Fruit fly (Drosophila melanogaster) whole organism, embryonic: ENCODE measurements around the gene CG8034.

Experiments used
- B-H2 ChIP-seq: fragments of 200-800 bp; sonication (Bioruptor generic); optimal IDR thresholded peaks from 2 replicates; lab custom pipeline; 2018; ENCODE audit warnings: missing biosample characterization, mild to moderate bottlenecking, missing genetic modification characterization
- Bdp1 ChIP-seq: fragments of 200-800 bp; sonication (Bioruptor generic); optimal IDR thresholded peaks from 3 replicates; lab custom pipeline; 2016; ENCODE audit warnings: missing biosample characterization, missing genetic modification characterization
- CG11696 ChIP-seq: fragments of 200-800 bp; sonication (Bioruptor generic); IDR thresholded peaks from 2 replicates; pipeline ENCODE4 v1.3.6; 2022; ENCODE audit warnings: missing biosample characterization, missing genetic modification characterization
- CG15011 ChIP-seq: fragments of 200-800 bp; sonication (Bioruptor generic); optimal IDR thresholded peaks from 3 replicates; lab custom pipeline; 2018; ENCODE audit warnings: missing biosample characterization, mild to moderate bottlenecking, missing genetic modification characterization
- CG17328 ChIP-seq: fragments of 200-800 bp; sonication (Bioruptor generic); IDR thresholded peaks from 2 replicates; pipeline ENCODE4 v1.3.6; 2022; ENCODE audit warnings: missing biosample characterization, missing genetic modification characterization
- CG17361 ChIP-seq: fragments of 200-800 bp; sonication (Bioruptor generic); IDR thresholded peaks from 3 replicates; pipeline ENCODE4 v1.3.6; 2022; ENCODE audit warnings: missing biosample characterization, missing genetic modification characterization
- CG1832 ChIP-seq: fragments of 200-800 bp; sonication (Bioruptor generic); optimal IDR thresholded peaks from 2 replicates; lab custom pipeline; 2017; ENCODE audit warnings: missing biosample characterization, mild to moderate bottlenecking, missing genetic modification characterization, inconsistent platforms
- CG18476 ChIP-seq: fragments of 200-800 bp; sonication (Bioruptor generic); optimal IDR thresholded peaks from 2 replicates; lab custom pipeline; 2016; ENCODE audit warnings: missing biosample characterization, mild to moderate bottlenecking, missing genetic modification characterization
- CG31441 ChIP-seq: fragments of 200-800 bp; sonication (Bioruptor generic); IDR thresholded peaks from 2 replicates; pipeline ENCODE4 v1.3.6; 2022; ENCODE audit warnings: missing biosample characterization, missing genetic modification characterization
- CG3726 ChIP-seq: fragments of 200-800 bp; sonication (Bioruptor generic); IDR thresholded peaks from 3 replicates; pipeline ENCODE4, ENCODE4 v1.3.6; 2022; ENCODE audit warnings: missing biosample characterization, missing genetic modification characterization
- CG4617 ChIP-seq: fragments of 200-800 bp; sonication (Bioruptor generic); optimal IDR thresholded peaks from 3 replicates; lab custom pipeline; 2016; ENCODE audit warnings: missing biosample characterization, missing genetic modification characterization, borderline replicate concordance
- CG4707 ChIP-seq: fragments of 200-800 bp; sonication (Bioruptor generic); optimal IDR thresholded peaks from 2 replicates; lab custom pipeline; 2018; ENCODE audit warnings: missing biosample characterization, mild to moderate bottlenecking, missing genetic modification characterization, moderate library complexity
- CG5953 ChIP-seq: fragments of 200-800 bp; sonication (Bioruptor generic); IDR thresholded peaks from 2 replicates; pipeline ENCODE4 v1.3.6; 2022; ENCODE audit warnings: missing biosample characterization, missing genetic modification characterization
- CG7928 ChIP-seq: fragments of 200-800 bp; sonication (Bioruptor generic); optimal IDR thresholded peaks from 2 replicates; lab custom pipeline; 2017; ENCODE audit warnings: missing biosample characterization, mild to moderate bottlenecking, missing genetic modification characterization
- CG8359 ChIP-seq: fragments of 200-800 bp; sonication (Bioruptor generic); optimal IDR thresholded peaks from 2 replicates; lab custom pipeline; 2017; ENCODE audit warnings: missing biosample characterization, mild to moderate bottlenecking, missing genetic modification characterization, borderline replicate concordance
- CoRest ChIP-seq: fragments of 200-800 bp; sonication (Bioruptor generic); optimal IDR thresholded peaks from 3 replicates; lab custom pipeline; 2018; ENCODE audit warnings: missing biosample characterization, mild to moderate bottlenecking, missing genetic modification characterization, moderate library complexity
- Ets97D ChIP-seq: fragments of 200-800 bp; sonication (Bioruptor generic); optimal IDR thresholded peaks from 3 replicates; lab custom pipeline; 2016; ENCODE audit warnings: missing biosample characterization, missing genetic modification characterization
- Hmr ChIP-seq: fragments of 200-800 bp; sonication (Bioruptor generic); optimal IDR thresholded peaks from 3 replicates; lab custom pipeline; 2017; ENCODE audit warnings: mild to moderate bottlenecking, missing biosample characterization, missing genetic modification reagents, missing genetic modification characterization
- Hr78 ChIP-seq, 2 experiments: fragments of 200-800 bp in 1 of 2; fragments of >200 bp in 1 of 2; sonication (Bioruptor generic) in 1 of 2; optimal IDR thresholded peaks; 2 replicates each; lab custom pipeline; 2017 to 2019; ENCODE audit warnings: missing biosample characterization in 2 of 2, missing genetic modification characterization in 2 of 2, mild to moderate bottlenecking in 1 of 2, moderate library complexity in 1 of 2
- Lim3 ChIP-seq: fragments of 200-800 bp; sonication (Bioruptor generic); IDR thresholded peaks from 2 replicates; pipeline ENCODE4 v1.3.6; 2022; ENCODE audit warnings: missing biosample characterization, missing genetic modification characterization
- Lpt ChIP-seq: fragments of >200 bp; optimal IDR thresholded peaks from 2 replicates; lab custom pipeline; 2018; ENCODE audit warnings: missing biosample characterization, missing genetic modification characterization
- Med ChIP-seq: fragments of 200-800 bp; sonication (Bioruptor generic); peaks from one replicate; lab custom pipeline; 2016; ENCODE audit warnings: missing biosample characterization, missing genetic modification characterization, mild to moderate bottlenecking, inconsistent platforms, moderate library complexity
- NK7.1 ChIP-seq: fragments of 200-800 bp; sonication (Bioruptor generic); optimal IDR thresholded peaks from 3 replicates; lab custom pipeline; 2016; ENCODE audit warnings: missing biosample characterization, missing genetic modification characterization
- Neu2 ChIP-seq: fragments of 200-800 bp; sonication (Bioruptor generic); optimal IDR thresholded peaks from 3 replicates; lab custom pipeline; 2016; ENCODE audit warnings: missing biosample characterization, missing genetic modification characterization, borderline replicate concordance
- Nf-YA ChIP-seq: fragments of 200-800 bp; sonication (Bioruptor generic); IDR thresholded peaks from 2 replicates; pipeline ENCODE4 v1.3.6; 2022; ENCODE audit warnings: missing biosample characterization, missing genetic modification characterization
- Nf-YB ChIP-seq: fragments of 200-800 bp; sonication (Bioruptor generic); optimal IDR thresholded peaks from 3 replicates; lab custom pipeline; 2019; ENCODE audit warnings: missing biosample characterization, mild to moderate bottlenecking, missing genetic modification characterization, moderate library complexity
- NfI ChIP-seq: fragments of 200-800 bp; sonication (Bioruptor generic); optimal IDR thresholded peaks from 3 replicates; lab custom pipeline; 2018; ENCODE audit warnings: missing biosample characterization, mild to moderate bottlenecking, missing genetic modification characterization, moderate library complexity
- Ptx1 ChIP-seq: fragments of 200-800 bp; sonication (Bioruptor generic); IDR thresholded peaks from 2 replicates; pipeline ENCODE4 v1.3.6; 2022; ENCODE audit warnings: missing biosample characterization, missing genetic modification characterization
- Rx ChIP-seq: fragments of 200-800 bp; sonication (Bioruptor generic); IDR thresholded peaks from 2 replicates; pipeline ENCODE4 v1.3.6; 2022; ENCODE audit warnings: missing biosample characterization, missing genetic modification characterization
- Six4 ChIP-seq: fragments of 200-800 bp; sonication (Bioruptor generic); optimal IDR thresholded peaks from 2 replicates; lab custom pipeline; 2016; ENCODE audit warnings: missing biosample characterization, missing genetic modification characterization
- Spps ChIP-seq: fragments of 200-800 bp; sonication (Bioruptor generic); optimal IDR thresholded peaks from 2 replicates; lab custom pipeline; 2018; ENCODE audit warnings: missing biosample characterization, mild to moderate bottlenecking, missing genetic modification characterization
- TFAM ChIP-seq: fragments of 200-800 bp; sonication (Bioruptor generic); optimal IDR thresholded peaks from 2 replicates; lab custom pipeline; 2017; ENCODE audit warnings: missing biosample characterization, missing genetic modification characterization, inconsistent platforms
- Trl ChIP-seq, 3 experiments: fragments of >200 bp in 2 of 3; fragments of 200-800 bp in 1 of 3; sonication (Bioruptor generic) in 1 of 3; optimal IDR thresholded peaks; 2 replicates in 1 of 3; 3 replicates in 2 of 3; lab custom pipeline; 2016 to 2017; ENCODE audit warnings: missing biosample characterization in 1 of 3, missing genetic modification characterization in 1 of 3
- al ChIP-seq: fragments of 200-800 bp; sonication (Bioruptor generic); IDR thresholded peaks from 2 replicates; pipeline ENCODE4 v1.3.6; 2022; ENCODE audit warnings: missing biosample characterization, missing genetic modification characterization
- az2 ChIP-seq: fragments of 200-800 bp; sonication (Bioruptor generic); optimal IDR thresholded peaks from 3 replicates; lab custom pipeline; 2016; ENCODE audit warnings: missing biosample characterization, missing genetic modification characterization
- corto ChIP-seq: fragments of 200-800 bp; sonication (Bioruptor generic); optimal IDR thresholded peaks from 2 replicates; lab custom pipeline; 2016; ENCODE audit warnings: missing biosample characterization, mild to moderate bottlenecking, missing genetic modification characterization, moderate library complexity
- danr ChIP-seq: fragments of 200-800 bp; sonication (Bioruptor generic); IDR thresholded peaks from 2 replicates; pipeline ENCODE4 v1.3.6; 2022; ENCODE audit warnings: missing biosample characterization, missing genetic modification characterization
- esg ChIP-seq: fragments of 200-800 bp; sonication (Bioruptor generic); conservative IDR thresholded peaks from 2 replicates; pipeline ENCODE4 v1.3.6; 2022; ENCODE audit warnings: missing biosample characterization, missing genetic modification characterization
- gcm ChIP-seq: fragments of 200-800 bp; sonication (Bioruptor generic); optimal IDR thresholded peaks from 2 replicates; lab custom pipeline; 2019; ENCODE audit warnings: missing biosample characterization, mild to moderate bottlenecking, missing genetic modification characterization, moderate library complexity
- klu ChIP-seq: fragments of 200-800 bp; sonication (Bioruptor generic); IDR thresholded peaks from 2 replicates; pipeline ENCODE4 v1.3.6; 2022; ENCODE audit warnings: missing biosample characterization, missing genetic modification characterization
- lab ChIP-seq: fragments of 200-800 bp; sonication (Bioruptor generic); optimal IDR thresholded peaks from 3 replicates; lab custom pipeline; 2017; ENCODE audit warnings: missing biosample characterization, missing genetic modification characterization, mild to moderate bottlenecking, moderate library complexity, missing genetic modification reagents
- pho ChIP-seq: fragments of 200-800 bp; sonication (Bioruptor generic); optimal IDR thresholded peaks from 2 replicates; lab custom pipeline; 2016; ENCODE audit warnings: missing biosample characterization, missing genetic modification characterization
- phol ChIP-seq: fragments of 200-800 bp; sonication (Bioruptor generic); optimal IDR thresholded peaks from 3 replicates; lab custom pipeline; 2018; ENCODE audit warnings: missing biosample characterization, mild to moderate bottlenecking, missing genetic modification characterization, moderate library complexity
- pzg ChIP-seq: fragments of 200-800 bp; sonication (Bioruptor generic); optimal IDR thresholded peaks from 3 replicates; lab custom pipeline; 2018; ENCODE audit warnings: missing biosample characterization, mild to moderate bottlenecking, missing genetic modification characterization, moderate library complexity
- ranshi ChIP-seq: fragments of 200-800 bp; sonication (Bioruptor generic); IDR thresholded peaks from 2 replicates; pipeline ENCODE4 v1.3.6; 2022; ENCODE audit warnings: missing biosample characterization, missing genetic modification characterization
- sima ChIP-seq: fragments of 200-800 bp; sonication (Bioruptor generic); optimal IDR thresholded peaks from 2 replicates; lab custom pipeline; 2016; ENCODE audit warnings: missing biosample characterization, missing genetic modification characterization
- sqz ChIP-seq: fragments of 200-800 bp; sonication (Bioruptor generic); optimal IDR thresholded peaks from 3 replicates; lab custom pipeline; 2018; ENCODE audit warnings: missing biosample characterization, mild to moderate bottlenecking, missing genetic modification characterization
- twi ChIP-seq: fragments of 200-800 bp; optimal IDR thresholded peaks from 2 replicates; lab custom pipeline; 2019; ENCODE audit warnings: missing biosample characterization, mild to moderate bottlenecking, missing genetic modification characterization, moderate library complexity
- tx ChIP-seq: fragments of 200-800 bp; sonication (Bioruptor generic); optimal IDR thresholded peaks from 2 replicates; lab custom pipeline; 2016; ENCODE audit warnings: missing biosample characterization, missing genetic modification characterization
- zf30C ChIP-seq: fragments of 200-800 bp; sonication (Bioruptor generic); optimal IDR thresholded peaks from 3 replicates; lab custom pipeline; 2018; ENCODE audit warnings: missing biosample characterization, mild to moderate bottlenecking, missing genetic modification characterization

CG8034 gene

DNA sequence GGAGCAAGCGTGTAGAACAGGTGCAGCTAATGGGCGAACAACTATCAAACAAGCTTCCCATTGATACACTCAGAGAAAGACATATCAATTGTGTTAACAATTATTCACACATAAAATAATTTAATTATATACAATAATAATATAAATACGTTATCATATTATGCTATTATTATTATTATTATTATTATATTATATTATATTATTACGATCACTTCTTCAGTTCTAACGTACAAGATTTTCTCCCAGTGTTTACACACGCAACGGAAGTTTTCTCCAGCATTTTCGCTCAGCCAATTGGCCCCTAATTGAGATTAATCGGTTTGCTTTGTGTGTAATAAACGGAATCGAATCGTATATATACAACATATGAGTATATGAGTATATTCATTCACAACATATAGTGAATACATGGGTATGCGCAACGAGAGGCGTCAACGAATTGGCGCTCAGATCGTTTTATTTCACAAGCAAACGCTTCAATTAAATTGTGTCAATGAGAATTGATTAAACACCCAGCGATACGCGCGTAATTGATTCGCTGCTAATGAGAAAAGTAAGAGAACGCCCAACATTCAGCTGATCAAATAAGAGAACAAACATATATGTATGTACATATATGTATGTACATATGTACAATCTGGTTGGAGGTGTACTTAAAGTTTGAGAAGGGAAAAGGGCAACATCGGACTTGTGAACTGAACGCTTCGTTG, 19.3 kb upstream of the CG8034 start (continued):
- TF ChIP-seq CG5953: no peak
- no peak for TF ChIP-seq Lpt (GFP tag; lab: Kevin White, UChicago)
- peak; percentile 21; the same call in 1 of the 2 replicates for TF ChIP-seq esg
- TF ChIP-seq CG15011 (GFP tag; lab: Kevin White, UChicago): no peak
- no peak for TF ChIP-seq CG1832 (GFP tag; lab: Kevin White, UChicago)
- no peak for TF ChIP-seq CG4707 (GFP tag; lab: Kevin White, UChicago)
- no peak for TF ChIP-seq sqz (GFP tag; lab: Kevin White, UChicago)
- peak; percentile 45 for TF ChIP-seq Six4 (GFP tag; lab: Kevin White, UChicago)
- peak; percentile 22 for TF ChIP-seq B-H2
- no peak for TF ChIP-seq Trl (optimal IDR thresholded peaks at IDR 0.05; lab: Kevin White, UChicago)
- no peak for TF ChIP-seq Trl (GFP tag; optimal IDR thresholded peaks at IDR 0.05; lab: Kevin White, UChicago)
- no peak for TF ChIP-seq klu
- peak; percentile 78 for TF ChIP-seq CG31441 (GFP tag; lab: Robert Waterston, UW)
- no peak for TF ChIP-seq CG4617 (GFP tag; lab: Kevin White, UChicago)
- no peak for TF ChIP-seq NK7.1 (GFP tag; lab: Kevin White, UChicago)
- TF ChIP-seq CG3726 (GFP tag; lab: Robert Waterston, UW): no peak
- no peak for TF ChIP-seq sima (GFP tag; lab: Kevin White, UChicago)
- peak; percentile 24 for TF ChIP-seq az2 (GFP tag; lab: Kevin White, UChicago)
- peak; percentile 79 for TF ChIP-seq CG17361 (GFP tag; lab: Robert Waterston, UW)
- TF ChIP-seq CG7928 (GFP tag; lab: Kevin White, UChicago): no peak
- peak; percentile 54 for TF ChIP-seq Spps
- TF ChIP-seq Lim3: no peak
- TF ChIP-seq CG17328 (GFP tag; lab: Robert Waterston, UW): peak; percentile 35
- TF ChIP-seq CG11696 (GFP tag; lab: Robert Waterston, UW): no peak
- peak; percentile 50 for TF ChIP-seq NfI (GFP tag; lab: Kevin White, UChicago)
- no peak for TF ChIP-seq pzg (GFP tag; lab: Kevin White, UChicago)
- TF ChIP-seq tx: no peak
- peak; percentile 77 for TF ChIP-seq lab (GFP tag; lab: Kevin White, UChicago)
- TF ChIP-seq Rx (GFP tag; lab: Robert Waterston, UW): no peak
- peak; percentile 52 for TF ChIP-seq zf30C (GFP tag; lab: Kevin White, UChicago)
- peak; percentile 48 for TF ChIP-seq al (GFP tag; lab: Robert Waterston, UW)
- TF ChIP-seq Med (GFP tag; lab: Kevin White, UChicago): no peak
- no peak for TF ChIP-seq CG18476
- TF ChIP-seq CG8359: peak; percentile 4
- TF ChIP-seq Hr78 (GFP tag; optimal IDR thresholded peaks at IDR 0.05; lab: Kevin White, UChicago): no peak
- peak; percentile 74 for TF ChIP-seq phol (tag; lab: Kevin White, UChicago)
- peak; percentile 44 for TF ChIP-seq Nf-YB (GFP tag; lab: Kevin White, UChicago)
- no peak for TF ChIP-seq Nf-YA (GFP tag; lab: Robert Waterston, UW)
- TF ChIP-seq Ets97D (GFP tag; lab: Kevin White, UChicago): no peak
- peak; percentile 75 for TF ChIP-seq CoRest (tag; lab: Kevin White, UChicago)
- TF ChIP-seq Bdp1: no peak
- TF ChIP-seq TFAM (GFP tag; lab: Kevin White, UChicago): no peak
- peak; percentile 57 for TF ChIP-seq gcm
- peak; percentile 25 for TF ChIP-seq twi (tag; lab: Kevin White, UChicago)
- TF ChIP-seq Ptx1 (GFP tag; lab: Robert Waterston, UW): peak; percentile 65
- TF ChIP-seq pho (GFP tag; lab: Kevin White, UChicago): no peak
- peak; percentile 64 for TF ChIP-seq Hmr (GFP tag; lab: Kevin White, UChicago)
- no peak for TF ChIP-seq Neu2
- TF ChIP-seq ranshi (GFP tag; lab: Robert Waterston, UW): peak; percentile 67
- TF ChIP-seq corto (GFP tag; lab: Kevin White, UChicago): no peak
- no peak for TF ChIP-seq danr (GFP tag; lab: Robert Waterston, UW)
